Worm (Caenorhabditis elegans) whole organism, L3 larva: ENCODE measurements around the gene C08H9.16.

Experiments
- R02D3.7 ChIP-seq: fragments of 150-350 bp; optimal IDR thresholded peaks from 2 replicates; lab custom pipeline; 2014; ENCODE audit warnings: missing biosample characterization, missing genetic modification characterization
- ceh-9 ChIP-seq: sonication (generic microtip); optimal IDR thresholded peaks from 2 replicates; lab custom pipeline; 2018; ENCODE audit warnings: missing biosample characterization, missing genetic modification characterization
- elt-3 ChIP-seq, 3 experiments: fragments of 150-350 bp in 1 of 3; sonication (generic microtip) in 2 of 3; optimal IDR thresholded peaks; 2 replicates in 2 of 3; 4 replicates in 1 of 3; lab custom pipeline; 2014 to 2017; ENCODE audit warnings: missing biosample characterization in 3 of 3, missing genetic modification characterization in 3 of 3
- snpc-4 ChIP-seq: fragments of 150-350 bp; optimal IDR thresholded peaks from 2 replicates; lab custom pipeline; 2014; ENCODE audit warnings: missing biosample characterization, missing genetic modification characterization
- unc-39 ChIP-seq: sonication (generic microtip); optimal IDR thresholded peaks from 4 replicates; lab custom pipeline; 2017; ENCODE audit warnings: missing biosample characterization, missing genetic modification characterization
- ztf-4 ChIP-seq: fragments of 150-350 bp; optimal IDR thresholded peaks from 2 replicates; lab custom pipeline; 2014; ENCODE audit warnings: missing biosample characterization, missing genetic modification characterization

- TF ChIP-seq ceh-9 (no peak), snpc-4 (peak; percentile 70), R02D3.7 (peak; percentile 65), unc-39 (tag; lab: Kevin White, UChicago) (no peak), elt-3 (tag; optimal IDR thresholded peaks at IDR 0.05; lab: Kevin White, UChicago) (no peak), ztf-4 (tag; lab: Kevin White, UChicago) (no peak)
Measured at ce11 chrII:9940430-9940829, 47.9 kb downstream of the C08H9.16 start, which contains the start of gene ufd-3.
